Worm (Caenorhabditis elegans) whole organism, young adult: ENCODE results near the gene sdz-10.

Source experiments
- B0261.1 ChIP-seq: sonication (generic microtip); optimal IDR thresholded peaks from 2 replicates; lab custom pipeline; 2016; ENCODE audit warnings: mild to moderate bottlenecking, missing genetic modification characterization, moderate library complexity, missing compliant biosample characterization
- B0336.3 ChIP-seq: fragments of 200-800 bp; sonication (Bioruptor generic); IDR thresholded peaks from 2 replicates; pipeline ENCODE4 v1.3.6; 2022; ENCODE audit warnings: missing genetic modification characterization, missing compliant biosample characterization
- F10E7.11 ChIP-seq: sonication (generic microtip); optimal IDR thresholded peaks from 2 replicates; lab custom pipeline; 2017; ENCODE audit warnings: mild to moderate bottlenecking, missing genetic modification characterization, moderate library complexity, missing compliant biosample characterization
- F22D6.2 ChIP-seq: sonication (generic microtip); optimal IDR thresholded peaks from 2 replicates; lab custom pipeline; 2016; ENCODE audit warnings: mild to moderate bottlenecking, missing genetic modification characterization, missing compliant biosample characterization
- F23B12.7 ChIP-seq: sonication (generic microtip); optimal IDR thresholded peaks from 2 replicates; lab custom pipeline; 2017; ENCODE audit warnings: missing genetic modification characterization, mild to moderate bottlenecking, missing compliant biosample characterization, antibody characterized with exemption, moderate library complexity; ENCODE audit not compliant: insufficient read depth
- F52B5.7 ChIP-seq: sonication (generic microtip); optimal IDR thresholded peaks from 2 replicates; lab custom pipeline; 2016; ENCODE audit warnings: mild to moderate bottlenecking, missing genetic modification characterization, missing compliant biosample characterization
- F57A8.1 ChIP-seq: fragments of 200-800 bp; sonication (Bioruptor generic); optimal IDR thresholded peaks from 2 replicates; lab custom pipeline; 2018; ENCODE audit warnings: mild to moderate bottlenecking, missing genetic modification characterization, moderate library complexity, missing compliant biosample characterization
- F57C9.4 ChIP-seq: sonication (generic microtip); optimal IDR thresholded peaks from 2 replicates; lab custom pipeline; 2017; ENCODE audit warnings: mild to moderate bottlenecking, missing genetic modification characterization, missing compliant biosample characterization
- K11D2.4 ChIP-seq: fragments of 200-800 bp; sonication (Bioruptor generic); IDR thresholded peaks from 2 replicates; pipeline ENCODE4 v1.3.6; 2022; ENCODE audit warnings: missing genetic modification reagents, missing genetic modification characterization, missing compliant biosample characterization
- T26A5.8 ChIP-seq: sonication (generic microtip); optimal IDR thresholded peaks from 2 replicates; lab custom pipeline; 2016; ENCODE audit warnings: missing genetic modification characterization, missing compliant biosample characterization
- Y56A3A.18 ChIP-seq: fragments of 200-800 bp; sonication (Bioruptor generic); IDR thresholded peaks from 2 replicates; pipeline ENCODE4 v1.3.6; 2022; ENCODE audit warnings: missing genetic modification reagents, missing genetic modification characterization, missing compliant biosample characterization
- Y67H2A.10 ChIP-seq: fragments of 200-800 bp; sonication (Bioruptor generic); conservative IDR thresholded peaks from 2 replicates; pipeline ENCODE4 v1.3.6; 2022; ENCODE audit warnings: missing genetic modification reagents, missing genetic modification characterization, missing compliant biosample characterization
- Y79H2A.3 ChIP-seq: fragments of 200-800 bp; sonication (Bioruptor generic); conservative IDR thresholded peaks from 2 replicates; pipeline ENCODE4 v1.3.6; 2022; ENCODE audit warnings: missing genetic modification reagents, missing genetic modification characterization, missing compliant biosample characterization
- aptf-2 ChIP-seq: fragments of 200-800 bp; sonication (Bioruptor generic); conservative IDR thresholded peaks from 2 replicates; pipeline ENCODE4 v1.3.6; 2022; ENCODE audit warnings: missing genetic modification reagents, missing genetic modification characterization, missing compliant biosample characterization
- atf-7 ChIP-seq: sonication (generic microtip); optimal IDR thresholded peaks from 2 replicates; lab custom pipeline; 2017; ENCODE audit warnings: mild to moderate bottlenecking, missing genetic modification characterization, missing compliant biosample characterization
- athp-1 ChIP-seq: sonication (generic microtip); optimal IDR thresholded peaks from 2 replicates; lab custom pipeline; 2017; ENCODE audit warnings: mild to moderate bottlenecking, missing genetic modification characterization, missing compliant biosample characterization
- bed-2 ChIP-seq: fragments of 200-800 bp; sonication (Bioruptor generic); IDR thresholded peaks from 2 replicates; pipeline ENCODE4 v1.3.6; 2022; ENCODE audit warnings: missing genetic modification reagents, missing genetic modification characterization, missing compliant biosample characterization
- ccch-3 ChIP-seq: fragments of 200-800 bp; sonication (Bioruptor generic); optimal IDR thresholded peaks from 2 replicates; lab custom pipeline; 2018; ENCODE audit warnings: mild to moderate bottlenecking, missing genetic modification characterization, missing compliant biosample characterization
- ceh-79 ChIP-seq: sonication (generic microtip); optimal IDR thresholded peaks from 2 replicates; lab custom pipeline; 2017; ENCODE audit warnings: mild to moderate bottlenecking, missing genetic modification characterization, missing compliant biosample characterization
- chd-7 ChIP-seq: sonication (generic microtip); optimal IDR thresholded peaks from 2 replicates; lab custom pipeline; 2016; ENCODE audit warnings: mild to moderate bottlenecking, missing genetic modification characterization, moderate library complexity, missing compliant biosample characterization
- dpff-1 ChIP-seq: sonication (generic microtip); optimal IDR thresholded peaks from 2 replicates; lab custom pipeline; 2017; ENCODE audit warnings: mild to moderate bottlenecking, missing genetic modification characterization, missing compliant biosample characterization
- efl-1 ChIP-seq: fragments of 150-350 bp; optimal IDR thresholded peaks from 2 replicates; lab custom pipeline; 2014; ENCODE audit warnings: missing biosample characterization, missing genetic modification reagents, missing genetic modification characterization
- egl-44 ChIP-seq: fragments of 200-800 bp; sonication (Bioruptor generic); IDR thresholded peaks from 2 replicates; pipeline ENCODE4 v1.3.6; 2022; ENCODE audit warnings: missing genetic modification reagents, missing genetic modification characterization, missing compliant biosample characterization
- egrh-3 ChIP-seq: fragments of 200-800 bp; sonication (Bioruptor generic); IDR thresholded peaks from 2 replicates; pipeline ENCODE4 v1.3.6; 2022; ENCODE audit warnings: missing genetic modification reagents, missing genetic modification characterization, missing compliant biosample characterization
- gei-17 ChIP-seq: fragments of 200-800 bp; sonication (Bioruptor generic); optimal IDR thresholded peaks from 2 replicates; lab custom pipeline; 2018; ENCODE audit warnings: mild to moderate bottlenecking, missing genetic modification characterization, missing compliant biosample characterization
- hlh-26 ChIP-seq: fragments of 200-800 bp; sonication (Bioruptor generic); conservative IDR thresholded peaks from 2 replicates; pipeline ENCODE4 v1.3.6; 2022; ENCODE audit warnings: missing genetic modification reagents, missing genetic modification characterization, missing compliant biosample characterization
- hmg-1.2 ChIP-seq: fragments of 200-800 bp; sonication (Bioruptor generic); IDR thresholded peaks from 2 replicates; pipeline ENCODE4 v1.3.6; 2022; ENCODE audit warnings: missing genetic modification reagents, missing genetic modification characterization, missing compliant biosample characterization
- hmg-20 ChIP-seq: fragments of 200-800 bp; sonication (Bioruptor generic); IDR thresholded peaks from 2 replicates; pipeline ENCODE4 v1.3.6; 2022; ENCODE audit warnings: missing genetic modification reagents, missing genetic modification characterization, missing compliant biosample characterization
- lag-1 ChIP-seq: fragments of 200-800 bp; sonication (Bioruptor generic); IDR thresholded peaks from 2 replicates; pipeline ENCODE4 v1.3.6; 2022; ENCODE audit warnings: missing genetic modification reagents, missing genetic modification characterization, missing compliant biosample characterization
- lin-26 ChIP-seq: fragments of 200-800 bp; sonication (Bioruptor generic); IDR thresholded peaks from 2 replicates; pipeline ENCODE4 v1.3.6; 2022; ENCODE audit warnings: missing genetic modification reagents, missing genetic modification characterization, missing compliant biosample characterization
- lsl-1 ChIP-seq: fragments of 200-800 bp; sonication (Bioruptor generic); optimal IDR thresholded peaks from 2 replicates; lab custom pipeline; 2018; ENCODE audit warnings: mild to moderate bottlenecking, missing genetic modification characterization, moderate library complexity, missing compliant biosample characterization
- madf-3 ChIP-seq: fragments of 200-800 bp; sonication (Bioruptor generic); IDR thresholded peaks from 2 replicates; pipeline ENCODE4 v1.3.6; 2022; ENCODE audit warnings: missing genetic modification reagents, missing genetic modification characterization, missing compliant biosample characterization
- mel-28 ChIP-seq: sonication (generic microtip); optimal IDR thresholded peaks from 2 replicates; lab custom pipeline; 2016; ENCODE audit warnings: borderline replicate concordance, mild to moderate bottlenecking, missing genetic modification characterization, missing compliant biosample characterization
- mes-4 ChIP-seq: sonication (generic microtip); optimal IDR thresholded peaks from 2 replicates; lab custom pipeline; 2016; ENCODE audit warnings: missing genotype, missing genetic modification characterization, missing compliant biosample characterization
- nfya-2 ChIP-seq: fragments of 200-800 bp; sonication (Bioruptor generic); IDR thresholded peaks from 2 replicates; pipeline ENCODE4 v1.3.6; 2022; ENCODE audit warnings: missing genetic modification reagents, missing genetic modification characterization, missing compliant biosample characterization
- nhr-27 ChIP-seq: fragments of 200-800 bp; sonication (Bioruptor generic); optimal IDR thresholded peaks from 2 replicates; lab custom pipeline; 2018; ENCODE audit warnings: mild to moderate bottlenecking, missing genetic modification characterization, moderate library complexity, missing compliant biosample characterization
- pbrm-1 ChIP-seq: fragments of 200-800 bp; sonication (Bioruptor generic); IDR thresholded peaks from 2 replicates; pipeline ENCODE4 v1.3.6; 2022; ENCODE audit warnings: missing genetic modification reagents, missing genetic modification characterization, missing compliant biosample characterization
- rec-8 ChIP-seq, 2 experiments: sonication (generic microtip); optimal IDR thresholded peaks; 2 replicates each; lab custom pipeline; 2016; ENCODE audit warnings: mild to moderate bottlenecking in 2 of 2, missing genetic modification characterization in 2 of 2, missing genetic modification reagents in 2 of 2, missing genotype in 2 of 2, missing biosample characterization in 1 of 2, missing compliant biosample characterization in 1 of 2, moderate library complexity in 1 of 2
- repo-1 ChIP-seq: sonication (generic microtip); optimal IDR thresholded peaks from 2 replicates; lab custom pipeline; 2017; ENCODE audit warnings: mild to moderate bottlenecking, missing genetic modification characterization, missing compliant biosample characterization
- snpc-1.3 ChIP-seq: sonication (generic microtip); optimal IDR thresholded peaks from 2 replicates; lab custom pipeline; 2017; ENCODE audit warnings: missing genetic modification characterization, mild to moderate bottlenecking, missing compliant biosample characterization, antibody characterized with exemption, moderate library complexity, missing genotype, missing genetic modification reagents; ENCODE audit not compliant: insufficient read depth
- snpc-3.4 ChIP-seq: sonication (generic microtip); optimal IDR thresholded peaks from 2 replicates; lab custom pipeline; 2017; ENCODE audit warnings: missing genetic modification characterization, mild to moderate bottlenecking, missing compliant biosample characterization, antibody characterized with exemption, moderate library complexity, missing genotype, missing genetic modification reagents
- somi-1 ChIP-seq: fragments of 200-800 bp; sonication (Bioruptor generic); optimal IDR thresholded peaks from 2 replicates; lab custom pipeline; 2018; ENCODE audit warnings: mild to moderate bottlenecking, missing genetic modification characterization, missing compliant biosample characterization
- tbp1 ChIP-seq: fragments of 200-800 bp; sonication (Bioruptor generic); optimal IDR thresholded peaks from 2 replicates; lab custom pipeline; 2018; ENCODE audit warnings: mild to moderate bottlenecking, missing genetic modification characterization, missing compliant biosample characterization
- tbx-9 ChIP-seq: sonication (generic microtip); optimal IDR thresholded peaks from 2 replicates; lab custom pipeline; 2016; ENCODE audit warnings: borderline replicate concordance, missing genetic modification characterization, inconsistent platforms, missing compliant biosample characterization
- xnd-1 ChIP-seq: sonication (generic microtip); optimal IDR thresholded peaks from 2 replicates; lab custom pipeline; 2016; ENCODE audit warnings: missing genotype, missing genetic modification reagents, missing genetic modification characterization, missing compliant biosample characterization
- ztf-18 ChIP-seq: sonication (generic microtip); optimal IDR thresholded peaks from 2 replicates; lab custom pipeline; 2016; ENCODE audit warnings: missing genotype, mild to moderate bottlenecking, missing genetic modification characterization, missing compliant biosample characterization
- ztf-25 ChIP-seq: fragments of 200-800 bp; sonication (Bioruptor generic); IDR thresholded peaks from 2 replicates; pipeline ENCODE4 v1.3.6; 2022; ENCODE audit warnings: missing genetic modification reagents, missing genetic modification characterization, missing compliant biosample characterization
- ztf-26 ChIP-seq: sonication (generic microtip); optimal IDR thresholded peaks from 2 replicates; lab custom pipeline; 2017; ENCODE audit warnings: missing genetic modification characterization, missing compliant biosample characterization
- ztf-6 ChIP-seq: fragments of 200-800 bp; sonication (Bioruptor generic); IDR thresholded peaks from 2 replicates; pipeline ENCODE4 v1.3.6; 2022; ENCODE audit warnings: missing genetic modification reagents, missing genetic modification characterization, missing compliant biosample characterization

sdz-10 gene

DNA sequence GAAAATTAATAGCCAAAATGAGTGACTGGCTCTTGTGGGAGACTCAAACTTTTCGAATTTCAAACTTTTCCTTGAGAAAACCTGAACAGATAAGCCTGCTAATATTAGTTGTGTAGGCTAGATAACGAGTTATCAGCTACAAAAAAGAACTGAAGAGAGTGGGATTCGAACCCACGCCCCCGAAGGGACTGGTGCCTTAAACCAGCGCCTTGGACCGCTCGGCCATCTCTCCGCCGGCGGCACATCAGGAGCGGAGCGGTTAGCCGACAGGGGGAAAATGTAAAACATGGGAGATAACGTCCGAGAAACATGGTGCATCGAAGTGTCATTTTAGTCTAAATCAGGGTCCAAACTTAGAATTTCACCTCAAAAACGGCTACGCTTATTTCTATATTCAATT is 36.4 kb downstream of the sdz-10 start (continued):
- TF ChIP-seq tbp1 (GFP tag; lab: Kevin White, UChicago) (peak; percentile 86), lin-26 (GFP tag; lab: Robert Waterston, UW) (peak; percentile 76), ccch-3 (GFP tag; lab: Kevin White, UChicago) (no peak), lsl-1 (peak; percentile 5), tbx-9 (no peak), madf-3 (GFP tag; lab: Robert Waterston, UW) (no peak), ztf-25 (peak; percentile 62; the same call in 1 of the 2 replicates), Y67H2A.10 (GFP tag; lab: Robert Waterston, UW) (no peak), egl-44 (GFP tag; lab: Robert Waterston, UW) (no peak), hmg-1.2 (GFP tag; lab: Robert Waterston, UW) (peak; percentile 55), nhr-27 (tag; lab: Kevin White, UChicago) (no peak), T26A5.8 (no peak), athp-1 (tag; lab: Kevin White, UChicago) (no peak), rec-8 (tag; optimal IDR thresholded peaks at IDR 0.05; lab: Kevin White, UChicago) (no peak), snpc-3.4 (tag; lab: Kevin White, UChicago) (no peak), chd-7 (tag; lab: Kevin White, UChicago) (no peak), K11D2.4 (no peak), xnd-1 (tag; lab: Kevin White, UChicago) (no peak), somi-1 (no peak), ztf-6 (GFP tag; lab: Robert Waterston, UW) (no peak), ztf-18 (tag; lab: Kevin White, UChicago) (peak; percentile 14), snpc-1.3 (tag; lab: Kevin White, UChicago) (no peak), ceh-79 (tag; lab: Kevin White, UChicago) (no peak), hmg-20 (peak; percentile 46; the same call in 1 of the 2 replicates), ztf-26 (tag; lab: Kevin White, UChicago) (no peak), bed-2 (GFP tag; lab: Robert Waterston, UW) (no peak), mel-28 (tag; lab: Kevin White, UChicago) (no peak), nfya-2 (GFP tag; lab: Robert Waterston, UW) (no peak), hlh-26 (GFP tag; lab: Robert Waterston, UW) (no peak), F10E7.11 (no peak), dpff-1 (no peak), B0336.3 (GFP tag; lab: Robert Waterston, UW) (no peak), Y56A3A.18 (GFP tag; lab: Robert Waterston, UW) (peak; percentile 39; the same call in 1 of the 2 replicates), repo-1 (no peak), F57A8.1 (GFP tag; lab: Kevin White, UChicago) (no peak), B0261.1 (tag; lab: Kevin White, UChicago) (peak; percentile 74), egrh-3 (GFP tag; lab: Robert Waterston, UW) (peak; percentile 72), pbrm-1 (GFP tag; lab: Robert Waterston, UW) (peak; percentile 35; the same call in 1 of the 2 replicates), atf-7 (tag; lab: Kevin White, UChicago) (no peak), F57C9.4 (tag; lab: Kevin White, UChicago) (no peak), gei-17 (GFP tag; lab: Kevin White, UChicago) (no peak), aptf-2 (no peak), efl-1 (GFP tag; lab: Kevin White, UChicago) (no peak), F22D6.2 (tag; lab: Kevin White, UChicago) (no peak), lag-1 (no peak), mes-4 (tag; lab: Kevin White, UChicago) (no peak), F52B5.7 (tag; lab: Kevin White, UChicago) (no peak), F23B12.7 (no peak), Y79H2A.3 (GFP tag; lab: Robert Waterston, UW) (no peak)
